Worm (Caenorhabditis elegans) whole organism, young adult: ENCODE data around the gene Y7A5A.10.

ENCODE experiments used
- F23B12.7 ChIP-seq: sonication (generic microtip); optimal IDR thresholded peaks from 2 replicates; lab custom pipeline; 2017; ENCODE audit warnings: missing genetic modification characterization, mild to moderate bottlenecking, missing compliant biosample characterization, antibody characterized with exemption, moderate library complexity; ENCODE audit not compliant: insufficient read depth
- F49E8.2 ChIP-seq: sonication (generic microtip); optimal IDR thresholded peaks from 3 replicates; lab custom pipeline; 2017; ENCODE audit warnings: missing genetic modification characterization, mild to moderate bottlenecking, missing compliant biosample characterization, antibody characterized with exemption, moderate library complexity; ENCODE audit not compliant: insufficient read depth
- attf-5 ChIP-seq: fragments of 200-800 bp; sonication (Bioruptor generic); optimal IDR thresholded peaks from 2 replicates; lab custom pipeline; 2018; ENCODE audit warnings: mild to moderate bottlenecking, missing genetic modification characterization, missing compliant biosample characterization
- attf-6 ChIP-seq: fragments of 200-800 bp; sonication (Bioruptor generic); IDR thresholded peaks from 2 replicates; pipeline ENCODE4 v1.3.6; 2022; ENCODE audit warnings: missing genetic modification reagents, missing genetic modification characterization, missing compliant biosample characterization
- ceh-58 ChIP-seq: fragments of 200-800 bp; sonication (Bioruptor generic); IDR thresholded peaks from 2 replicates; pipeline ENCODE4 v1.3.6; 2022; ENCODE audit warnings: missing genetic modification characterization, missing compliant biosample characterization
- chd-7 ChIP-seq: sonication (generic microtip); optimal IDR thresholded peaks from 2 replicates; lab custom pipeline; 2016; ENCODE audit warnings: mild to moderate bottlenecking, missing genetic modification characterization, moderate library complexity, missing compliant biosample characterization
- lin-26 ChIP-seq: fragments of 200-800 bp; sonication (Bioruptor generic); IDR thresholded peaks from 2 replicates; pipeline ENCODE4 v1.3.6; 2022; ENCODE audit warnings: missing genetic modification reagents, missing genetic modification characterization, missing compliant biosample characterization
- snpc-4 ChIP-seq, 5 experiments: fragments of 150-350 bp in 1 of 5; sonication (generic microtip) in 4 of 5; optimal IDR thresholded peaks; 2 replicates each; lab custom pipeline; 2014 to 2018; ENCODE audit warnings: missing genetic modification characterization in 5 of 5, missing biosample characterization in 3 of 5, antibody characterized with exemption in 2 of 5, mild to moderate bottlenecking in 2 of 5, missing compliant biosample characterization in 2 of 5, missing genotype in 2 of 5, moderate library complexity in 2 of 5, missing genetic modification reagents in 1 of 5
- tbp1 ChIP-seq: fragments of 200-800 bp; sonication (Bioruptor generic); optimal IDR thresholded peaks from 2 replicates; lab custom pipeline; 2018; ENCODE audit warnings: mild to moderate bottlenecking, missing genetic modification characterization, missing compliant biosample characterization
- unc-130 ChIP-seq: sonication (generic microtip); optimal IDR thresholded peaks from 2 replicates; lab custom pipeline; 2016; ENCODE audit warnings: missing genetic modification reagents, missing genetic modification characterization, missing compliant biosample characterization
- xnd-1 ChIP-seq: sonication (generic microtip); optimal IDR thresholded peaks from 2 replicates; lab custom pipeline; 2016; ENCODE audit warnings: missing genotype, missing genetic modification reagents, missing genetic modification characterization, missing compliant biosample characterization

- TF ChIP-seq F49E8.2 (no peak), unc-130 (GFP tag; lab: Kevin White, UChicago) (no peak), snpc-4 (GFP tag; optimal IDR thresholded peaks at IDR 0.05; lab: Kevin White, UChicago) (no peak), snpc-4 (tag; optimal IDR thresholded peaks at IDR 0.05; lab: Kevin White, UChicago) (peak in 2 of 4 experiments; percentile 54 to 79), ceh-58 (GFP tag; lab: Robert Waterston, UW) (no peak), xnd-1 (tag; lab: Kevin White, UChicago) (no peak), attf-5 (GFP tag; lab: Kevin White, UChicago) (no peak), F23B12.7 (tag; lab: Kevin White, UChicago) (no peak), lin-26 (no peak), tbp1 (GFP tag; lab: Kevin White, UChicago) (no peak), attf-6 (GFP tag; lab: Robert Waterston, UW) (no peak), chd-7 (tag; lab: Kevin White, UChicago) (no peak)
Observed at ce11 chrX:15768532-15768931, 26.3 kb downstream of the Y7A5A.10 start.
